Worm (Caenorhabditis elegans) whole organism, L3 larva: Measurements from ENCODE around the gene K09D9.9.

ENCODE experiments used
- ama-1 ChIP-seq: fragments of 150-350 bp; optimal IDR thresholded peaks from 2 replicates; lab custom pipeline; 2018
- ceh-16 ChIP-seq: sonication (generic microtip); optimal IDR thresholded peaks from 2 replicates; lab custom pipeline; 2017; ENCODE audit warnings: missing biosample characterization, missing genetic modification characterization
- ceh-28 ChIP-seq: fragments of 150-350 bp; optimal IDR thresholded peaks from 2 replicates; lab custom pipeline; 2014; ENCODE audit warnings: missing biosample characterization, missing genetic modification reagents, missing genetic modification characterization
- daf-12 ChIP-seq: fragments of 150-350 bp; optimal IDR thresholded peaks from 2 replicates; lab custom pipeline; 2014; ENCODE audit warnings: missing biosample characterization, missing genetic modification reagents, missing genetic modification characterization
- egl-27 ChIP-seq: sonication (generic microtip); optimal IDR thresholded peaks from 4 replicates; lab custom pipeline; 2017; ENCODE audit warnings: missing biosample characterization, missing genetic modification reagents, missing genetic modification characterization
- elt-1 ChIP-seq: fragments of 150-350 bp; optimal IDR thresholded peaks from 2 replicates; lab custom pipeline; 2014; ENCODE audit warnings: missing biosample characterization, missing genetic modification characterization
- elt-2 ChIP-seq: sonication (generic microtip); optimal IDR thresholded peaks from 2 replicates; lab custom pipeline; 2016; ENCODE audit warnings: missing genetic modification reagents, mild to moderate bottlenecking, missing genetic modification characterization, missing compliant biosample characterization
- eor-1 ChIP-seq, 2 experiments: fragments of 150-350 bp; optimal IDR thresholded peaks; 2 replicates each; lab custom pipeline; 2014 to 2018; ENCODE audit warnings: missing biosample characterization in 2 of 2, missing genetic modification characterization in 2 of 2
- fkh-10 ChIP-seq: sonication (generic microtip); optimal IDR thresholded peaks from 2 replicates; lab custom pipeline; 2017; ENCODE audit warnings: missing biosample characterization, missing genetic modification reagents, missing genetic modification characterization
- fkh-2 ChIP-seq: fragments of 150-350 bp; optimal IDR thresholded peaks from 2 replicates; lab custom pipeline; 2014; ENCODE audit warnings: missing biosample characterization, missing genetic modification reagents, missing genetic modification characterization
- fos-1 ChIP-seq: fragments of 150-350 bp; optimal IDR thresholded peaks from 2 replicates; lab custom pipeline; 2014; ENCODE audit warnings: missing biosample characterization, missing genetic modification characterization
- jun-1 ChIP-seq: fragments of 150-350 bp; optimal IDR thresholded peaks from 2 replicates; lab custom pipeline; 2014; ENCODE audit warnings: missing biosample characterization, missing genetic modification reagents, missing genetic modification characterization
- lin-39 ChIP-seq: fragments of 150-350 bp; optimal IDR thresholded peaks from 2 replicates; lab custom pipeline; 2018; ENCODE audit warnings: missing biosample characterization, missing genetic modification reagents, missing genetic modification characterization
- lsy-12 ChIP-seq: sonication (generic microtip); optimal IDR thresholded peaks from 2 replicates; lab custom pipeline; 2016; ENCODE audit warnings: mild to moderate bottlenecking, missing genetic modification characterization, missing compliant biosample characterization
- mml-1 ChIP-seq: fragments of 150-350 bp; sonication (generic microtip); optimal IDR thresholded peaks from 3 replicates; lab custom pipeline; 2014; ENCODE audit warnings: missing biosample characterization, missing genetic modification characterization
- nfya-1 ChIP-seq: sonication (generic microtip); optimal IDR thresholded peaks from 2 replicates; lab custom pipeline; 2017; ENCODE audit warnings: missing genetic modification characterization, mild to moderate bottlenecking, missing compliant biosample characterization, antibody characterized with exemption, moderate library complexity; ENCODE audit not compliant: insufficient read depth
- nhr-11 ChIP-seq: fragments of 150-350 bp; optimal IDR thresholded peaks from 2 replicates; lab custom pipeline; 2014; ENCODE audit warnings: missing biosample characterization, missing genetic modification characterization
- nhr-23 ChIP-seq: fragments of 150-350 bp; optimal IDR thresholded peaks from 2 replicates; lab custom pipeline; 2014; ENCODE audit warnings: missing biosample characterization, missing genetic modification reagents, missing genetic modification characterization
- nhr-237 ChIP-seq: fragments of 150-350 bp; optimal IDR thresholded peaks from 2 replicates; lab custom pipeline; 2014; ENCODE audit warnings: missing biosample characterization, missing genetic modification characterization
- nhr-25 ChIP-seq: sonication (generic microtip); optimal IDR thresholded peaks from 2 replicates; lab custom pipeline; 2017; ENCODE audit warnings: missing biosample characterization, missing genetic modification characterization
- nhr-28 ChIP-seq: fragments of 150-350 bp; optimal IDR thresholded peaks from 2 replicates; lab custom pipeline; 2014; ENCODE audit warnings: missing biosample characterization, missing genetic modification characterization
- nhr-67 ChIP-seq: fragments of 150-350 bp; optimal IDR thresholded peaks from 2 replicates; lab custom pipeline; 2014; ENCODE audit warnings: missing biosample characterization, missing genetic modification characterization
- pha-4 ChIP-seq: fragments of 150-350 bp; optimal IDR thresholded peaks from 2 replicates; lab custom pipeline; 2014; ENCODE audit warnings: missing biosample characterization, missing genetic modification reagents, missing genetic modification characterization
- pqm-1 ChIP-seq: fragments of 150-350 bp; optimal IDR thresholded peaks from 2 replicates; lab custom pipeline; 2017; ENCODE audit warnings: missing biosample characterization, missing genetic modification characterization, inconsistent platforms
- skn-1 ChIP-seq: fragments of 150-350 bp; optimal IDR thresholded peaks from 2 replicates; lab custom pipeline; 2014; ENCODE audit warnings: missing biosample characterization, missing genetic modification characterization
- snpc-4 ChIP-seq: fragments of 150-350 bp; optimal IDR thresholded peaks from 2 replicates; lab custom pipeline; 2014; ENCODE audit warnings: missing biosample characterization, missing genetic modification characterization
- tbx-2 ChIP-seq: sonication (generic microtip); optimal IDR thresholded peaks from 2 replicates; lab custom pipeline; 2016; ENCODE audit warnings: mild to moderate bottlenecking, missing genetic modification characterization, missing compliant biosample characterization
- unc-39 ChIP-seq: sonication (generic microtip); optimal IDR thresholded peaks from 4 replicates; lab custom pipeline; 2017; ENCODE audit warnings: missing biosample characterization, missing genetic modification characterization
- unc-62 ChIP-seq: fragments of 150-350 bp; sonication (generic microtip); optimal IDR thresholded peaks from 4 replicates; lab custom pipeline; 2014; ENCODE audit warnings: missing biosample characterization, missing genetic modification reagents, missing genetic modification characterization
- zag-1 ChIP-seq: fragments of 150-350 bp; optimal IDR thresholded peaks from 2 replicates; lab custom pipeline; 2014; ENCODE audit warnings: missing biosample characterization, missing genetic modification characterization
- ztf-11 ChIP-seq: fragments of 150-350 bp; optimal IDR thresholded peaks from 2 replicates; lab custom pipeline; 2014; ENCODE audit warnings: missing biosample characterization, missing genetic modification characterization

The K09D9.9 gene

DNA sequence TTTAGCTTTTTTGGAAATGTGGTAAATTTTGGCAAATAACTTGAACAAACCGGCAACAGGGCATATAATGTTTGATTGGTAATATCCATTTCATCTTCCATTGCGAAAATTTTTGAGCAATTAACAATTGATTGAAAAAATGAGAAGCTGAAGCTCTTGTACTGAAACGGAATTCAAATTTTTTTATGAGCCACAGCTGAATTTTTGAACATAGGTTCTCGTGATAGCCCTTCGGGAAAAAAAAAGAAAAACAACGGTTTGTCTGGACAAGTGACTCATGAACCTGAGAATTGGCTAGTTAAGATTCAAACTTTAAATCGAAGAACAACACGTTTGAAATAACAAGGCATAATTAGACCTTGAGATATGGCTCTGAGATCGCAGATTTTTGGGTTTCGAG lies 1.9 kb upstream of the K09D9.9 start, which contains the start of gene srx-62:
srx-62 (minus strand) TSS at position 101 of the 400 bp plus-strand sequence.
- no peak for TF ChIP-seq lsy-12 (tag; lab: Kevin White, UChicago)
- TF ChIP-seq eor-1 (tag; optimal IDR thresholded peaks at IDR 0.05; lab: Kevin White, UChicago): no peak
- no peak for TF ChIP-seq zag-1 (tag; lab: Kevin White, UChicago)
- TF ChIP-seq fos-1 (tag; lab: Kevin White, UChicago): no peak
- TF ChIP-seq egl-27: no peak
- TF ChIP-seq unc-62 (GFP tag; lab: Kevin White, UChicago): no peak
- no peak for TF ChIP-seq ztf-11
- no peak for TF ChIP-seq tbx-2 (tag; lab: Kevin White, UChicago)
- no peak for TF ChIP-seq nhr-28 (tag; lab: Kevin White, UChicago)
- TF ChIP-seq unc-39 (tag; lab: Kevin White, UChicago): no peak
- TF ChIP-seq nhr-237 (tag; lab: Kevin White, UChicago): no peak
- no peak for TF ChIP-seq nhr-23 (tag; lab: Kevin White, UChicago)
- no peak for TF ChIP-seq nhr-11 (tag; lab: Kevin White, UChicago)
- TF ChIP-seq mml-1 (tag; lab: Kevin White, UChicago): no peak
- TF ChIP-seq, all 47 proteins: peak for 0

ce11 chrV:3992334-3992733 lies 1.6 kb downstream of the K09D9.9 start:
- TF ChIP-seq jun-1 (tag; lab: Kevin White, UChicago) (no peak), fos-1 (tag; lab: Kevin White, UChicago) (no peak), unc-39 (tag; lab: Kevin White, UChicago) (no peak), pha-4 (tag; lab: Kevin White, UChicago) (no peak)

- TF ChIP-seq pqm-1 (tag; lab: Kevin White, UChicago) (no peak), nhr-23 (tag; lab: Kevin White, UChicago) (peak; percentile 23)
These were observed 4.9 kb downstream of the K09D9.9 start, which contains the start of gene nlp-27 for ce11 chrV:3989070-3989469. TSS of gene nlp-27 (plus strand) at chrV:3989378.

ce11 chrV:3987616-3988015 lies 6.3 kb downstream of the K09D9.9 start, which contains the start of gene nlp-28:
TSS of gene nlp-28 (plus strand) at chrV:3987900.
- no peak for TF ChIP-seq pha-4 (tag; lab: Kevin White, UChicago)
- TF ChIP-seq fkh-2 (tag; lab: Kevin White, UChicago): no peak
- no peak for TF ChIP-seq skn-1
- no peak for TF ChIP-seq ceh-16

- TF ChIP-seq tbx-2 (tag; lab: Kevin White, UChicago): no peak
- TF ChIP-seq nhr-23 (tag; lab: Kevin White, UChicago): no peak
- TF ChIP-seq elt-2: no peak
- TF ChIP-seq elt-1 (tag; lab: Kevin White, UChicago): no peak
- TF ChIP-seq eor-1 (tag; optimal IDR thresholded peaks at IDR 0.05; lab: Kevin White, UChicago): no peak
- no peak for TF ChIP-seq unc-62 (GFP tag; lab: Kevin White, UChicago)
- TF ChIP-seq daf-12 (tag; lab: Kevin White, UChicago): no peak
- TF ChIP-seq pha-4 (tag; lab: Kevin White, UChicago): no peak
- TF ChIP-seq nfya-1: no peak
- TF ChIP-seq ceh-16: no peak
- TF ChIP-seq, all 47 proteins: peak for 0
These were observed 8.8 kb downstream of the K09D9.9 start for ce11 chrV:3985104-3985503.

ce11 chrV:3984178-3984577 lies 9.8 kb downstream of the K09D9.9 start, which contains the start of gene nlp-29:
TSS of gene nlp-29 (plus strand) at chrV:3984425.
- no peak for TF ChIP-seq nfya-1
- TF ChIP-seq ama-1: no peak
- TF ChIP-seq lin-39 (tag; lab: Kevin White, UChicago): no peak
- TF ChIP-seq nhr-25 (tag; lab: Kevin White, UChicago): peak; percentile 75
- no peak for TF ChIP-seq snpc-4 (tag; lab: Kevin White, UChicago)
- no peak for TF ChIP-seq fkh-10
- no peak for TF ChIP-seq mml-1 (tag; lab: Kevin White, UChicago)
- TF ChIP-seq nhr-11 (tag; lab: Kevin White, UChicago): no peak
- peak; percentile 78 for TF ChIP-seq nhr-23 (tag; lab: Kevin White, UChicago)
- TF ChIP-seq nhr-67: no peak
- TF ChIP-seq ceh-28 (tag; lab: Kevin White, UChicago): no peak
- TF ChIP-seq pha-4 (tag; lab: Kevin White, UChicago): no peak
- no peak for TF ChIP-seq eor-1 (tag; optimal IDR thresholded peaks at IDR 0.05; lab: Kevin White, UChicago)
